Worm (Caenorhabditis elegans) whole organism, L4 larva: ENCODE results near the gene C02H6.3.
A peak's percentile ranks its signal among the peaks of the same experiment; 100 is the strongest.

Experiments
- F26F4.8 ChIP-seq: fragments of 200-800 bp; sonication (Bioruptor generic); conservative IDR thresholded peaks from 2 replicates; pipeline ENCODE4 v1.3.6; 2022; ENCODE audit warnings: missing genetic modification characterization, missing compliant biosample characterization
- F44E2.7 ChIP-seq: fragments of 200-800 bp; sonication (Bioruptor generic); IDR thresholded peaks from 2 replicates; pipeline ENCODE4 v2.1.2; 2022; ENCODE audit warnings: missing genetic modification characterization, missing compliant biosample characterization
- R02D3.7 ChIP-seq: fragments of 150-350 bp; sonication (generic microtip); optimal IDR thresholded peaks from 3 replicates; lab custom pipeline; 2014; ENCODE audit warnings: missing biosample characterization, missing genetic modification characterization
- T26A8.4 ChIP-seq: fragments of 200-800 bp; sonication (Bioruptor generic); IDR thresholded peaks from 2 replicates; pipeline ENCODE4 v1.3.6; 2022; ENCODE audit warnings: missing genetic modification characterization, missing compliant biosample characterization
- Y75B8A.6 ChIP-seq: fragments of 200-800 bp; sonication (Bioruptor generic); IDR thresholded peaks from 2 replicates; pipeline ENCODE4 v1.3.6; 2022; ENCODE audit warnings: missing genetic modification reagents, missing genetic modification characterization, missing compliant biosample characterization
- aha-1 ChIP-seq: fragments of 150-350 bp; peaks from one replicate; lab custom pipeline; 2014; ENCODE audit warnings: missing biosample characterization, missing genetic modification characterization
- ama-1 ChIP-seq: fragments of 150-350 bp; optimal IDR thresholded peaks from 2 replicates; lab custom pipeline; 2014; ENCODE audit warnings: inconsistent platforms, mixed read lengths
- ceh-28 ChIP-seq: fragments of 150-350 bp; optimal IDR thresholded peaks from 2 replicates; lab custom pipeline; 2014; ENCODE audit warnings: missing biosample characterization, missing genetic modification reagents, missing genetic modification characterization
- ctbp-1 ChIP-seq: fragments of 200-800 bp; sonication (Bioruptor generic); IDR thresholded peaks from 2 replicates; pipeline ENCODE4 v1.3.6; 2022; ENCODE audit warnings: missing genetic modification reagents, missing genetic modification characterization, missing compliant biosample characterization
- daf-16 ChIP-seq, 3 experiments: sonication (generic microtip); optimal IDR thresholded peaks; 2 replicates each; lab custom pipeline; 2016 to 2017; ENCODE audit warnings: missing genetic modification characterization in 3 of 3, missing genetic modification reagents in 3 of 3, mild to moderate bottlenecking in 2 of 3, missing compliant biosample characterization in 2 of 3, missing biosample characterization in 1 of 3, moderate library complexity in 1 of 3
- daf-8 ChIP-seq: fragments of 200-800 bp; sonication (Bioruptor generic); IDR thresholded peaks from 2 replicates; pipeline ENCODE4 v1.3.6; 2022; ENCODE audit warnings: missing genetic modification characterization, missing compliant biosample characterization
- dmd-6 ChIP-seq: fragments of 200-800 bp; sonication (Bioruptor generic); IDR thresholded peaks from 2 replicates; pipeline ENCODE4 v1.3.6; 2022; ENCODE audit warnings: missing genetic modification reagents, missing genetic modification characterization, missing compliant biosample characterization
- dpl-1 ChIP-seq: fragments of 150-350 bp; optimal IDR thresholded peaks from 2 replicates; lab custom pipeline; 2014; ENCODE audit warnings: missing biosample characterization, missing genetic modification reagents, missing genetic modification characterization
- duxl-1 ChIP-seq: sonication (generic microtip); optimal IDR thresholded peaks from 2 replicates; lab custom pipeline; 2016; ENCODE audit warnings: mild to moderate bottlenecking, missing genetic modification characterization, moderate library complexity, missing compliant biosample characterization; ENCODE audit not compliant: poor library complexity
- dve-1 ChIP-seq: sonication (generic microtip); optimal IDR thresholded peaks from 2 replicates; lab custom pipeline; 2017; ENCODE audit warnings: antibody characterized with exemption, mild to moderate bottlenecking, missing genetic modification characterization, missing compliant biosample characterization; ENCODE audit not compliant: insufficient read depth
- fos-1 ChIP-seq: fragments of 150-350 bp; optimal IDR thresholded peaks from 2 replicates; lab custom pipeline; 2014; ENCODE audit warnings: missing biosample characterization, missing genetic modification characterization
- hif-1 ChIP-seq, 2 experiments: sonication (generic microtip); optimal IDR thresholded peaks; 2 replicates each; lab custom pipeline; 2016 to 2017; ENCODE audit warnings: missing compliant biosample characterization in 2 of 2, missing genetic modification characterization in 2 of 2, missing genetic modification reagents in 2 of 2, missing genotype in 2 of 2, mild to moderate bottlenecking in 1 of 2
- hlh-11 ChIP-seq: fragments of 200-800 bp; sonication (Bioruptor generic); optimal IDR thresholded peaks from 2 replicates; lab custom pipeline; 2018; ENCODE audit warnings: mild to moderate bottlenecking, missing genetic modification characterization, missing compliant biosample characterization
- hlh-30 ChIP-seq: sonication (generic microtip); optimal IDR thresholded peaks from 2 replicates; lab custom pipeline; 2017; ENCODE audit warnings: antibody characterized with exemption, mild to moderate bottlenecking, missing genetic modification characterization, missing compliant biosample characterization; ENCODE audit not compliant: insufficient read depth
- hmg-1.1 ChIP-seq: fragments of 200-800 bp; sonication (Bioruptor generic); IDR thresholded peaks from 2 replicates; pipeline ENCODE4 v1.3.6; 2022; ENCODE audit warnings: missing genetic modification reagents, missing genetic modification characterization, missing compliant biosample characterization
- lin-39 ChIP-seq: fragments of 150-350 bp; optimal IDR thresholded peaks from 2 replicates; lab custom pipeline; 2014; ENCODE audit warnings: missing biosample characterization, missing genetic modification reagents, missing genetic modification characterization
- lsy-2 ChIP-seq, 2 experiments: fragments of 150-350 bp in 1 of 2; sonication (generic microtip) in 1 of 2; optimal IDR thresholded peaks; 2 replicates each; lab custom pipeline; 2014 to 2017; ENCODE audit warnings: missing biosample characterization in 2 of 2, missing genetic modification characterization in 2 of 2
- mdl-1 ChIP-seq, 2 experiments: fragments of 150-350 bp in 1 of 2; sonication (generic microtip) in 1 of 2; optimal IDR thresholded peaks; 2 replicates each; lab custom pipeline; 2014 to 2017; ENCODE audit warnings: missing biosample characterization in 2 of 2, missing genetic modification characterization in 2 of 2
- mdt-29 ChIP-seq: fragments of 200-800 bp; sonication (Bioruptor generic); IDR thresholded peaks from 2 replicates; pipeline ENCODE4 v1.3.6; 2022; ENCODE audit warnings: missing genetic modification reagents, missing genetic modification characterization, missing compliant biosample characterization
- mep-1 ChIP-seq: fragments of 150-350 bp; sonication (generic microtip); optimal IDR thresholded peaks from 3 replicates; lab custom pipeline; 2014; ENCODE audit warnings: missing biosample characterization, missing genetic modification characterization
- mxl-3 ChIP-seq: fragments of 200-800 bp; sonication (Bioruptor generic); optimal IDR thresholded peaks from 2 replicates; lab custom pipeline; 2018; ENCODE audit warnings: mild to moderate bottlenecking, missing genetic modification characterization, missing compliant biosample characterization
- nhr-102 ChIP-seq: sonication (generic microtip); optimal IDR thresholded peaks from 2 replicates; lab custom pipeline; 2016; ENCODE audit warnings: mild to moderate bottlenecking, missing genetic modification characterization, moderate library complexity, missing compliant biosample characterization
- nhr-11 ChIP-seq: fragments of 150-350 bp; optimal IDR thresholded peaks from 2 replicates; lab custom pipeline; 2014; ENCODE audit warnings: missing biosample characterization, missing genetic modification characterization
- nhr-28 ChIP-seq: fragments of 150-350 bp; optimal IDR thresholded peaks from 2 replicates; lab custom pipeline; 2014; ENCODE audit warnings: missing biosample characterization, missing genetic modification characterization
- nhr-41 ChIP-seq: fragments of 200-800 bp; sonication (Bioruptor generic); IDR thresholded peaks from 2 replicates; pipeline ENCODE4 v1.3.6; 2022; ENCODE audit warnings: missing genetic modification reagents, missing genetic modification characterization, missing compliant biosample characterization
- nhr-76 ChIP-seq: fragments of 150-350 bp; optimal IDR thresholded peaks from 2 replicates; lab custom pipeline; 2014; ENCODE audit warnings: missing biosample characterization, missing genetic modification characterization
- pqm-1 ChIP-seq: sonication (generic microtip); optimal IDR thresholded peaks from 2 replicates; lab custom pipeline; 2017; ENCODE audit warnings: missing biosample characterization, missing genetic modification characterization
- saeg-2 ChIP-seq: fragments of 200-800 bp; sonication (Bioruptor generic); IDR thresholded peaks from 2 replicates; pipeline ENCODE4 v1.3.6; 2022; ENCODE audit warnings: missing genetic modification reagents, missing genetic modification characterization, missing compliant biosample characterization
- skn-1 ChIP-seq: fragments of 150-350 bp; optimal IDR thresholded peaks from 2 replicates; lab custom pipeline; 2014; ENCODE audit warnings: missing biosample characterization, missing genetic modification characterization
- unc-62 ChIP-seq, 3 experiments: fragments of 150-350 bp in 1 of 3; sonication (generic microtip); optimal IDR thresholded peaks in 2 of 3; peaks in 1 of 3; 1 replicate in 1 of 3; 2 replicates in 2 of 3; lab custom pipeline; 2014 to 2017; ENCODE audit warnings: missing biosample characterization in 3 of 3, missing genetic modification characterization in 3 of 3, missing genetic modification reagents in 3 of 3, missing genotype in 1 of 3
- vab-7 ChIP-seq: fragments of 200-800 bp; sonication (Bioruptor generic); IDR thresholded peaks from 2 replicates; pipeline ENCODE4 v1.3.6; 2022; ENCODE audit warnings: missing genetic modification reagents, missing genetic modification characterization, missing compliant biosample characterization
- zfp-3 ChIP-seq: fragments of 200-800 bp; sonication (Bioruptor generic); conservative IDR thresholded peaks from 2 replicates; pipeline ENCODE4 v1.3.6; 2022; ENCODE audit warnings: missing genetic modification reagents, missing genetic modification characterization, missing compliant biosample characterization
- zip-2 ChIP-seq: fragments of 150-350 bp; optimal IDR thresholded peaks from 2 replicates; lab custom pipeline; 2014; ENCODE audit warnings: missing biosample characterization, missing genetic modification characterization

Gene C02H6.3

ce11 chrV:7387755-7388154, at the start of gene C02H6.3:
C02H6.3 (minus strand) TSS chrV:7387855.
- TF ChIP-seq mep-1 (tag; lab: Kevin White, UChicago) (no peak), F26F4.8 (GFP tag; lab: Robert Waterston, UW) (no peak), pqm-1 (tag; lab: Kevin White, UChicago) (no peak), fos-1 (tag; lab: Kevin White, UChicago) (no peak), F44E2.7 (GFP tag; lab: Robert Waterston, UW) (no peak), Y75B8A.6 (no peak), dmd-6 (GFP tag; lab: Robert Waterston, UW) (no peak), vab-7 (GFP tag; lab: Robert Waterston, UW) (no peak), dpl-1 (GFP tag; lab: Kevin White, UChicago) (no peak), T26A8.4 (GFP tag; lab: Robert Waterston, UW) (no peak)

ce11 chrV:7436911-7437310, 49.3 kb upstream of the C02H6.3 start:
- TF ChIP-seq hlh-11 (tag; lab: Kevin White, UChicago) (peak; percentile 73), Y75B8A.6 (0 out of 2 replicates have a peak, but pooled peaks have one; percentile 44), ama-1 (peak; percentile 91), dve-1 (peak; percentile 34), dpl-1 (GFP tag; lab: Kevin White, UChicago) (peak; percentile 4), hmg-1.1 (GFP tag; lab: Robert Waterston, UW) (no peak), zip-2 (no peak), mdt-29 (GFP tag; lab: Robert Waterston, UW) (0 out of 2 replicates have a peak, but pooled peaks have one; percentile 7), aha-1 (tag; lab: Kevin White, UChicago) (peak; percentile 66), nhr-28 (tag; lab: Kevin White, UChicago) (peak; percentile 64), skn-1 (tag; lab: Kevin White, UChicago) (no peak), duxl-1 (tag; lab: Kevin White, UChicago) (peak; percentile 13), nhr-76 (tag; lab: Kevin White, UChicago) (no peak), zfp-3 (GFP tag; lab: Robert Waterston, UW) (peak; percentile 63; the same call in 1 of the 2 replicates), hlh-30 (tag; lab: Kevin White, UChicago) (peak; percentile 84), F44E2.7 (GFP tag; lab: Robert Waterston, UW) (no peak), nhr-102 (tag; lab: Kevin White, UChicago) (peak; percentile 1), unc-62 (GFP tag; optimal IDR thresholded peaks at IDR 0.05 in 1 of 2; lab: Kevin White, UChicago) (peak in 1 of 2 experiments; percentile 8), unc-62 (tag; optimal IDR thresholded peaks at IDR 0.05; lab: Kevin White, UChicago) (no peak), lsy-2 (tag; optimal IDR thresholded peaks at IDR 0.05; lab: Kevin White, UChicago) (peak in 1 of 2 experiments; percentile 41), saeg-2 (GFP tag; lab: Robert Waterston, UW) (no peak), mxl-3 (GFP tag; lab: Kevin White, UChicago) (peak; percentile 34), ceh-28 (no peak), mep-1 (tag; lab: Kevin White, UChicago) (peak; percentile 50), mdl-1 (tag; optimal IDR thresholded peaks at IDR 0.05; lab: Kevin White, UChicago) (peak; percentile 8 to 73), lin-39 (no peak), R02D3.7 (tag; lab: Kevin White, UChicago) (no peak)

- TF ChIP-seq nhr-11, result no peak
- TF ChIP-seq aha-1 (tag; lab: Kevin White, UChicago), result peak; percentile 90
- TF ChIP-seq, all 104 proteins: peak for 1
Observed at ce11 chrV:7436509-7436908, 48.9 kb upstream of the C02H6.3 start.

- TF ChIP-seq hmg-1.1 (GFP tag; lab: Robert Waterston, UW) (0 out of 2 replicates have a peak, but pooled peaks have one; percentile 28), hif-1 (tag; optimal IDR thresholded peaks at IDR 0.05; lab: Kevin White, UChicago) (peak in 1 of 2 experiments; percentile 41), daf-16 (GFP tag; optimal IDR thresholded peaks at IDR 0.05; lab: Kevin White, UChicago) (no peak), daf-16 (tag; optimal IDR thresholded peaks at IDR 0.05; lab: Kevin White, UChicago) (no peak), daf-8 (no peak), hlh-30 (tag; lab: Kevin White, UChicago) (peak; percentile 33), nhr-41 (GFP tag; lab: Robert Waterston, UW) (no peak), aha-1 (tag; lab: Kevin White, UChicago) (peak; percentile 97), zfp-3 (GFP tag; lab: Robert Waterston, UW) (0 out of 2 replicates have a peak, but pooled peaks have one; percentile 22), dve-1 (peak; percentile 15), mdl-1 (tag; optimal IDR thresholded peaks at IDR 0.05; lab: Kevin White, UChicago) (peak in 1 of 2 experiments; percentile 3), ama-1 (peak; percentile 74), nhr-28 (tag; lab: Kevin White, UChicago) (peak; percentile 55), ctbp-1 (no peak), lin-39 (no peak)
Observed at ce11 chrV:7435376-7436204, 47.9 kb upstream of the C02H6.3 start, which contains the start of the genes ddo-2 and F25E5.8. ddo-2 (minus strand) TSS chrV:7435705. F25E5.8 (plus strand) TSS chrV:7435930.
